Worm (Caenorhabditis elegans) whole organism, early embryonic: ENCODE results near the gene nrsn-1.

Source experiments
- B0310.2 ChIP-seq: sonication (generic microtip); optimal IDR thresholded peaks from 2 replicates; lab custom pipeline; 2016; ENCODE audit warnings: mild to moderate bottlenecking, missing genetic modification characterization, missing compliant biosample characterization
- F13C5.2 ChIP-seq: sonication (generic microtip); optimal IDR thresholded peaks from 2 replicates; lab custom pipeline; 2017; ENCODE audit warnings: mild to moderate bottlenecking, missing genetic modification characterization, inconsistent platforms, missing compliant biosample characterization
- aly-1 ChIP-seq: sonication (generic microtip); optimal IDR thresholded peaks from 2 replicates; lab custom pipeline; 2016; ENCODE audit warnings: missing genetic modification characterization, missing compliant biosample characterization
- ama-1 ChIP-seq: fragments of 150-350 bp; optimal IDR thresholded peaks from 2 replicates; lab custom pipeline; 2014
- ceh-13 ChIP-seq: fragments of 200-800 bp; sonication (Bioruptor generic); optimal IDR thresholded peaks from 2 replicates; lab custom pipeline; 2018; ENCODE audit warnings: mild to moderate bottlenecking, missing genetic modification characterization, missing compliant biosample characterization
- ceh-36 ChIP-seq: sonication (generic microtip); optimal IDR thresholded peaks from 2 replicates; lab custom pipeline; 2016; ENCODE audit warnings: missing genetic modification characterization, inconsistent platforms, missing compliant biosample characterization
- ets-7 ChIP-seq: sonication (generic microtip); optimal IDR thresholded peaks from 2 replicates; lab custom pipeline; 2016; ENCODE audit warnings: missing genotype, missing genetic modification characterization, missing compliant biosample characterization
- flt-1 ChIP-seq: fragments of 200-800 bp; sonication (Bioruptor generic); IDR thresholded peaks from 2 replicates; pipeline ENCODE4 v1.3.6; 2022; ENCODE audit warnings: missing genetic modification characterization, missing compliant biosample characterization
- hmbx-1 ChIP-seq: sonication (generic microtip); optimal IDR thresholded peaks from 2 replicates; lab custom pipeline; 2016; ENCODE audit warnings: mild to moderate bottlenecking, missing genetic modification characterization, missing compliant biosample characterization
- hmg-4 ChIP-seq: fragments of 200-800 bp; sonication (Bioruptor generic); optimal IDR thresholded peaks from 2 replicates; lab custom pipeline; 2018; ENCODE audit warnings: mild to moderate bottlenecking, missing genetic modification characterization, missing compliant biosample characterization
- hnd-1 ChIP-seq: sonication (generic microtip); optimal IDR thresholded peaks from 2 replicates; lab custom pipeline; 2016; ENCODE audit warnings: missing genetic modification characterization, missing compliant biosample characterization
- pes-1 ChIP-seq: fragments of 200-800 bp; sonication (Bioruptor generic); IDR thresholded peaks from 2 replicates; pipeline ENCODE4 v1.3.6; 2022; ENCODE audit warnings: missing genetic modification reagents, missing genetic modification characterization, missing compliant biosample characterization
- scrt-1 ChIP-seq: fragments of 200-800 bp; sonication (Bioruptor generic); IDR thresholded peaks from 2 replicates; pipeline ENCODE4 v1.3.6; 2022; ENCODE audit warnings: missing genetic modification characterization, missing compliant biosample characterization
- sea-1 ChIP-seq: fragments of 200-800 bp; sonication (Bioruptor generic); conservative IDR thresholded peaks from 2 replicates; pipeline ENCODE4 v1.3.6; 2022; ENCODE audit warnings: missing genetic modification characterization, missing compliant biosample characterization
- tbx-11 ChIP-seq: fragments of 200-800 bp; sonication (Bioruptor generic); IDR thresholded peaks from 2 replicates; pipeline ENCODE4 v1.3.6; 2022; ENCODE audit warnings: missing genetic modification characterization, missing compliant biosample characterization
- tbx-37 ChIP-seq: fragments of 200-800 bp; sonication (Bioruptor generic); conservative IDR thresholded peaks from 2 replicates; pipeline ENCODE4 v1.3.6; 2022; ENCODE audit warnings: missing genetic modification reagents, missing genetic modification characterization, missing compliant biosample characterization
- tra-4 ChIP-seq: sonication (generic microtip); optimal IDR thresholded peaks from 2 replicates; lab custom pipeline; 2017; ENCODE audit warnings: missing genetic modification characterization, missing compliant biosample characterization

nrsn-1 gene

ce11 chrV:3738409-3738808, 22.6 kb upstream of the nrsn-1 start:
- TF ChIP-seq hmbx-1 (tag; lab: Kevin White, UChicago) = no peak
- TF ChIP-seq tra-4 (tag; lab: Kevin White, UChicago) = no peak
- no peak for TF ChIP-seq aly-1 (tag; lab: Kevin White, UChicago)
- TF ChIP-seq pes-1 = no peak
- TF ChIP-seq tbx-11 (GFP tag; lab: Robert Waterston, UW) = no peak
- TF ChIP-seq tbx-37 (GFP tag; lab: Robert Waterston, UW) = no peak
- no peak for TF ChIP-seq sea-1 (GFP tag; lab: Robert Waterston, UW)
- no peak for TF ChIP-seq ets-7 (tag; lab: Kevin White, UChicago)
- no peak for TF ChIP-seq ama-1 (lab: Kevin White, UChicago)
- TF ChIP-seq ceh-36 = no peak
- no peak for TF ChIP-seq hmg-4 (GFP tag; lab: Kevin White, UChicago)
- no peak for TF ChIP-seq ceh-13

- TF ChIP-seq ceh-13 (no peak), hmg-4 (GFP tag; lab: Kevin White, UChicago) (no peak), flt-1 (GFP tag; lab: Robert Waterston, UW) (no peak)
Observed at ce11 chrV:3724772-3725171, 9.0 kb upstream of the nrsn-1 start, which contains the start of gene str-30. str-30 (plus strand) TSS chrV:3725072.

ce11 chrV:3718507-3718906, 2.7 kb upstream of the nrsn-1 start:
- no peak for TF ChIP-seq hmbx-1 (tag; lab: Kevin White, UChicago)
- no peak for TF ChIP-seq ceh-36
- TF ChIP-seq B0310.2 (tag; lab: Kevin White, UChicago) = no peak
- no peak for TF ChIP-seq ama-1 (lab: Kevin White, UChicago)
- TF ChIP-seq scrt-1 (GFP tag; lab: Robert Waterston, UW) = no peak

ce11 chrV:3717751-3718150, 2.0 kb upstream of the nrsn-1 start:
- TF ChIP-seq B0310.2 (tag; lab: Kevin White, UChicago) (no peak), hnd-1 (no peak), hmg-4 (GFP tag; lab: Kevin White, UChicago) (no peak), F13C5.2 (no peak), pes-1 (no peak), tra-4 (tag; lab: Kevin White, UChicago) (no peak), tbx-11 (GFP tag; lab: Robert Waterston, UW) (no peak), flt-1 (GFP tag; lab: Robert Waterston, UW) (no peak), hmbx-1 (tag; lab: Kevin White, UChicago) (no peak), ceh-13 (no peak), ets-7 (tag; lab: Kevin White, UChicago) (no peak), ceh-36 (no peak), scrt-1 (GFP tag; lab: Robert Waterston, UW) (no peak), aly-1 (tag; lab: Kevin White, UChicago) (no peak), ama-1 (lab: Kevin White, UChicago) (no peak), sea-1 (GFP tag; lab: Robert Waterston, UW) (no peak)

ce11 chrV:3716279-3716887, 614 bp upstream of the nrsn-1 start:
- TF ChIP-seq pes-1 = no peak
- TF ChIP-seq sea-1 (GFP tag; lab: Robert Waterston, UW) = no peak
- no peak for TF ChIP-seq hnd-1
- no peak for TF ChIP-seq aly-1 (tag; lab: Kevin White, UChicago)
- TF ChIP-seq tbx-11 (GFP tag; lab: Robert Waterston, UW) = no peak
- no peak for TF ChIP-seq ets-7 (tag; lab: Kevin White, UChicago)
- no peak for TF ChIP-seq tra-4 (tag; lab: Kevin White, UChicago)
- no peak for TF ChIP-seq ama-1 (lab: Kevin White, UChicago)
- TF ChIP-seq scrt-1 (GFP tag; lab: Robert Waterston, UW) = no peak
- no peak for TF ChIP-seq ceh-36
- no peak for TF ChIP-seq hmg-4 (GFP tag; lab: Kevin White, UChicago)
- no peak for TF ChIP-seq flt-1 (GFP tag; lab: Robert Waterston, UW)

DNA sequence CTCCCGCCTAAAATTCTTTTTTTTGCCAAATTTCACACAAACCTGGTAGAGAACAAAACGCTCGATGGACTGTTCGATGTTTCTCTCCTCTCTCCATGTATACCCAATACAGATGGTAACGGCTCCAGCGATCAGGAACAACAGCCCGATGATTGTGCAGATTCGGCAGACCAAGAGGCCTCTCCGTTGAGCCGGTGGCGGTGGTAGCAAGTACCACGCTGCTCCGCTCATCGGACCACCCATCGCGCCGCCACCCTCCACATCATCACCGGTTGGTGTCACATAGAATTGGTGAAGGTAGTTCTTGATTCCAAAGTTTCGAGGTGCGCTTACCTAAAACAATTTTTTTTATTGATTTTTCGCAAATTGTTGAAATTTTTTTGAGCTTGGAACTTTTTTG, 1.0 kb downstream of the nrsn-1 start:
- TF ChIP-seq ceh-36 = no peak
- no peak for TF ChIP-seq hmg-4 (GFP tag; lab: Kevin White, UChicago)
- TF ChIP-seq tbx-37 (GFP tag; lab: Robert Waterston, UW) = no peak
- TF ChIP-seq hmbx-1 (tag; lab: Kevin White, UChicago) = no peak
- no peak for TF ChIP-seq scrt-1 (GFP tag; lab: Robert Waterston, UW)
- TF ChIP-seq pes-1 = no peak
- TF ChIP-seq ets-7 (tag; lab: Kevin White, UChicago) = no peak
- TF ChIP-seq tra-4 (tag; lab: Kevin White, UChicago) = no peak
- TF ChIP-seq flt-1 (GFP tag; lab: Robert Waterston, UW) = no peak
- TF ChIP-seq hnd-1 = no peak
- TF ChIP-seq F13C5.2 = no peak
- TF ChIP-seq tbx-11 (GFP tag; lab: Robert Waterston, UW) = no peak
- TF ChIP-seq B0310.2 (tag; lab: Kevin White, UChicago) = no peak
- no peak for TF ChIP-seq sea-1 (GFP tag; lab: Robert Waterston, UW)
- TF ChIP-seq ceh-13 = no peak
- no peak for TF ChIP-seq ama-1 (lab: Kevin White, UChicago)
- no peak for TF ChIP-seq aly-1 (tag; lab: Kevin White, UChicago)

DNA sequence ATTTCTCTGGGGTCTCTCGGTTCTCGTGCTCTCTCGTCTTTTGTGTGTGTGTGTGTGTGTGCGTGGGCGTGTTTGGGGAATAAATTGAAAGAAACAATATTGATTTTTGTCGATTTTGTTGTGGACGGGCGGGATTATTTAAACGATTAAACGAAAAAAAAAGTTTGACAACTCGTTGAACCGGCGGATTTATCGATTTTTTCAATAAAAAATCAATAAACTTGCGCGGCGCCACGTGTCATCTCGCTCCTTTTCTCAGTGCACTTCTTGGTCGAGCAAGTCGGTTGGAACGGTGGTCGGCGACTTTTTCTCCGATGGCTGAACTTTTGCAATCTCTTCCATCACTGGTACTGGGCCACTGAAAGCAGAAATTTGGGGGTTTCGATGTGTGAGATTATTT, 2.8 kb downstream of the nrsn-1 start:
- TF ChIP-seq ceh-36 = peak; percentile 14
- TF ChIP-seq aly-1 (tag; lab: Kevin White, UChicago) = no peak
- no peak for TF ChIP-seq ceh-13

DNA sequence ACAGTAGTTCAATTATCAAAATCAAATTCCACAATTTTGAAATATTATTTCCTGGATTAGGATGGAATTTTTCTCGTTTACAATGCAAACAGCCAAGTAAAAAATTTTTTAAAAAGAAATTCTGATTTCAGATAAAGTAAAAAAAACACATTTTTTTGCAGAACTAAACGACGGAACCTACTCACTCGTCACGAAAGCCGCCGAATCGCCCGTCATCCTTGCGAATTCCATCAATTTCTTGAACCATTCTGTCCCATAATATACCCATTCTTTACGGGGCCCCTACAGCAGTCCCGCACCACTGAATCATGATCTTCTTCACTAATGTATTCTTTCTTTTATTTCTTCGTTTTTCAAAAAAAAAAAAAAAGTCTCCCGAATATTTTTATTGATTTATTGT, 3.6 kb downstream of the nrsn-1 start:
- TF ChIP-seq tbx-37 (GFP tag; lab: Robert Waterston, UW) (no peak), hmbx-1 (tag; lab: Kevin White, UChicago) (no peak), flt-1 (GFP tag; lab: Robert Waterston, UW) (no peak), F13C5.2 (no peak)
